Fruit fly (Drosophila melanogaster): ENCODE data around the gene CG14082.

The CG14082 gene

DNA sequence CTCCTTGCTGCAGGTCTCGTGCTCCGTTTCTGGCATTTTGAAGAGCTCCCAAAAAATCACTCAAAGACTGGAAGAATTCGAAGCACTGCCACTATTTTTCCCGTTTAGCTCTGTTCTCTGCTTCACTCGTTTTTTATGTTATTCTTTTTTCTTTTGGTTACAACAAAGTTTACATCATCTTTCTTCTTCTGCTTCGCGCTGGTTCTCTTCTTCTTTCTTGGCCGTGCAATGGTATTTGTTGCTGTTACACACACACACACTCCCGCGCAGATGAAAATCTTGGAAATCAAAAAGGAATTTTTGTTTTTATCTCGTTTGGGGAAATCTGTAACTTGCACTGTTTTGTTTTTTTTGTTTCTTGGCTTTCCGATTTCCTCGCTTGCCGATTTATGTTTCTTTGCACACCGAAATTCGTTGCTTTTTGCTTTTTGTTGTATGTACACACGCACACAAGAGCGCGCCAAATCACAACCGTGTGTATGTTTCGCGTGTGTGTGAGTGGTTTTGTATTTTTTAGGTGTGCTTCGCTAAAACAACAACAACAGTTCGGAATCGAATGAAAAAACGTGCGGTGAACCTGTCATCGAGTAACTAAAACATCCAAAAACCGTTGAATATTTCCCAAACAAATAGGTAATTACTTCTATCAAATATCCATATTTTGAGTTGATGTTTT, 52.9 kb downstream of the CG14082 start:
- peak; percentile 4 for TF ChIP-seq OdsH (GFP tag; optimal IDR thresholded peaks at IDR 0.05)
- TF ChIP-seq CG9705 (GFP tag; optimal IDR thresholded peaks at IDR 0.05), result no peak
- TF ChIP-seq h (GFP tag; optimal IDR thresholded peaks at IDR 0.05), result peak; percentile 26
- peak; percentile 67 for TF ChIP-seq psq (GFP tag; optimal IDR thresholded peaks at IDR 0.05)
- TF ChIP-seq Mio (GFP tag; optimal IDR thresholded peaks at IDR 0.05), result no peak
- TF ChIP-seq tai (GFP tag; optimal IDR thresholded peaks at IDR 0.05), result peak; percentile 53
- peak; percentile 13 for TF ChIP-seq br (GFP tag; optimal IDR thresholded peaks at IDR 0.05)
- TF ChIP-seq Hr83 (GFP tag; optimal IDR thresholded peaks at IDR 0.05; ENCODE audit: poor library complexity, severe bottlenecking), result no peak

DNA sequence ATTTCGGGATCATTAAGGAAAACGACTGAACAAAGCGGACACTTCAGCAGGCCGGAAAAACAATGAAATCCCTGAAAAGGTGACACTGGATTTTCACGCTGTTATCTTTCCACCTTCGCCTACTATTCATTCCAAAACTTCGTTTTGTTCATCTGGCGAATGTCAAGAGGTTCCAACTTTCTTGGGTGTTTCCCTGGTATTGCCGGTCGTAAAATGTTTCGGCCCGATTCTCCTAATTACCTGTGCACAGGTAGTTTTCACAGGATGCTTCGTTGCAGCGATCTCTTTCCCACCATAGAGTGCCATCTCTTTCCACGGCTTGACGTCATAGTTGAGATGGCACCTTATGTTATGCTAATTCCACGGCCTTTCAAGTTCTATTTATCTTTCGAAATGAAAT, 55.6 kb downstream of the CG14082 start:
- no peak for TF ChIP-seq CG9705 (GFP tag; optimal IDR thresholded peaks at IDR 0.05)
- TF ChIP-seq CG32264 (GFP tag; optimal IDR thresholded peaks at IDR 0.05), result no peak
- TF ChIP-seq Sp1 (GFP tag; optimal IDR thresholded peaks at IDR 0.05), result no peak

DNA sequence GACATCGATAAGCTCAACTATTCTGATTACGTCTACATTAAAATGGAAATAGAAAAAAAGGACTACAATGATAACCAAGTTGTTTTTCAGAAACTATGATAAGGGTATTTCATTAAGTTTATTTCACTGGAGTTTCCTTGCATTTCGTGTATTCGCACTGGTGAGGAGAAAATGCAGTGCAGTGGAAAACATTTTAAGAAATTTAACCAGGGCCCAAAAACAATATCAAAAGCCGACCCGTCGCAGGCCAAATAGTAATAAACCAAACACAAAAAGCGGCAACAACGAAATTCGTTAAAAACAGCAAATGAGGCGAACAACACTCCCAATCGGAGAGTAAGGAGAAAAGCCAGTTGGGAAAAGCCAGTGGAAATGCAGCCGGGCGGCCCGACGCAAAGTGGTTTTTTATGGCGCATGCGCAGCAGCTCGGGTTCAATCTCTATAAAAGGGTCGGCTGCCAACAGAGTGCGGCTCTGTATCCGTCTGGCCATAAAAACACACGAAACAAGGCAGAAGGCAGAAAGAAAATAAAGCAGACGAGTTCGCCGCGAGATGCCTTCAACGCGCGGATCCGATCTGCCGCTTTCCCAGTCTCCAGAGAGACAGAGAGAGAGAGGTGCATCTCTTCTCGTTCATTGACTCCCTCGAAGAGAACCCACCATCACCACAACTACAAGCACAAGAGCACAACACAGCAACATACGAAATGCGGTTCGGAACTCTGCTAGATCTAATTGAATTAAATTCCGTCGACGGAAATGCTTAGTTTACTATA, 57.7 kb downstream of the CG14082 start:
- no peak for TF ChIP-seq CG9705 (GFP tag; optimal IDR thresholded peaks at IDR 0.05)
- TF ChIP-seq dl (GFP tag; optimal IDR thresholded peaks at IDR 0.05; ENCODE audit: insufficient read depth in 1 of 2, partially characterized antibody in 2 of 2), result peak; percentile 16 to 56
- no peak for TF ChIP-seq CG32264 (GFP tag; optimal IDR thresholded peaks at IDR 0.05)
- peak; percentile 72 for TF ChIP-seq psq (GFP tag; optimal IDR thresholded peaks at IDR 0.05)
- no peak for TF ChIP-seq CrebA (GFP tag; optimal IDR thresholded peaks at IDR 0.05; ENCODE audit: borderline replicate concordance)
- TF ChIP-seq GATAd (GFP tag; optimal IDR thresholded peaks at IDR 0.05), result no peak
- no peak for TF ChIP-seq fru (GFP tag; optimal IDR thresholded peaks at IDR 0.05)
- no peak for TF ChIP-seq jim (GFP tag; optimal IDR thresholded peaks at IDR 0.05)
- no peak for TF ChIP-seq woc (GFP tag; optimal IDR thresholded peaks at IDR 0.05)
- TF ChIP-seq Sp1 (GFP tag; optimal IDR thresholded peaks at IDR 0.05), result no peak
- no peak for TF ChIP-seq foxo (GFP tag; optimal IDR thresholded peaks at IDR 0.05)
- no peak for TF ChIP-seq HLH106 (tag; optimal IDR thresholded peaks at IDR 0.05)
- TF ChIP-seq br (GFP tag; optimal IDR thresholded peaks at IDR 0.05), result no peak
- TF ChIP-seq OdsH (GFP tag; optimal IDR thresholded peaks at IDR 0.05), result no peak
- TF ChIP-seq rgr (GFP tag; optimal IDR thresholded peaks at IDR 0.05), result no peak
- no peak for TF ChIP-seq brk (GFP tag; optimal IDR thresholded peaks at IDR 0.05)
- no peak for TF ChIP-seq Hnf4 (GFP tag; optimal IDR thresholded peaks at IDR 0.05)
- TF ChIP-seq sage (GFP tag; optimal IDR thresholded peaks at IDR 0.05), result no peak
- no peak for TF ChIP-seq Jra (GFP tag; optimal IDR thresholded peaks at IDR 0.05)
- TF ChIP-seq Dif (GFP tag; optimal IDR thresholded peaks at IDR 0.05; ENCODE audit: partially characterized antibody), result peak; percentile 70
- no peak for TF ChIP-seq Hr78 (GFP tag; optimal IDR thresholded peaks at IDR 0.05)
- no peak for TF ChIP-seq Abd-B (GFP tag; optimal IDR thresholded peaks at IDR 0.05)

DNA sequence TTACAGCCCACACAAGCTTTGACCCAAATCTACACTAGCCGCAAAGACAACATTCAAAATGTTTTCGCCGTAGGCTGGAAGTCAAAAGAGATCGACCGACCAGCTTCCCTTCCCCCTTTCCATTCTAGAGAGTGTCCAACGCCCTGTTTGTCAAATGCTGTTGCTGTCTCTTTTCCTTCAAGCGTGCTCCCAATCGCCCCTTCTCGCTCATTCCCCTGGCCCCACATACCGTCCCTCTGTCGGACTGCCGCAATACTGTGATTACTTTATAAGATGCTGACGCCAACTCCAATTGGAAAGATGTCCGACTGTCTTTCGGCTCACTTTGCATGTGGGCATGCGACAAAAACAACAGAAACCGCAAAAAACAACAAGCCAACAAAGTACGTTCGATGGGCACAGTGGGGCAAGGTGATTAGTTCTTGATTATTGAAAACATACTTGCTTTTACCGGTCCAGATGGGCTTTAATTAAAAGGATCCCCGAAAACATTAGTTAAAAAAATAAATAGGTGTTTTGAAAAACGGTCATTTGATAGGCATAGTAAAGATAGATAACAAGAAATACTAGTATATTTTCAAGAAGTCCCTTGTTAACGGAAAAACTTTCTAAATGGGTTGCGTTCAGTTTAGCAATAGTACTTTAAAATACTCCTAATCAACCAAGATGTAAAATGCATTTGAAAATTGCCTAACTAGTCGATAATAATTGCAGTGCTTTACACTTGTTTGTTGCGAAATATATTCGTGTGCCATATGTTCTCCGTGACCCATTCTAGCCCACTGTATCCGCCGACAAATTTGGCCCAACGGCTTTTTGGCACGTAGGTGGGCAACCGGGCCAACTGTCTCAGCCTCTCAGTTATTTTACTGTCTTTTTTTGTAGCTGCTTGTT, 58.7 kb downstream of the CG14082 start:
- TF ChIP-seq GATAd (GFP tag; optimal IDR thresholded peaks at IDR 0.05) (no peak), rgr (GFP tag; optimal IDR thresholded peaks at IDR 0.05) (peak; percentile 35), jim (GFP tag; optimal IDR thresholded peaks at IDR 0.05) (no peak), Hr83 (GFP tag; optimal IDR thresholded peaks at IDR 0.05; ENCODE audit: poor library complexity, severe bottlenecking) (no peak), tai (GFP tag; optimal IDR thresholded peaks at IDR 0.05) (peak; percentile 41), Hr78 (GFP tag; optimal IDR thresholded peaks at IDR 0.05) (no peak), brk (GFP tag; optimal IDR thresholded peaks at IDR 0.05) (no peak), fru (GFP tag; optimal IDR thresholded peaks at IDR 0.05) (peak; percentile 77), psq (GFP tag; optimal IDR thresholded peaks at IDR 0.05) (peak; percentile 73), OdsH (GFP tag; optimal IDR thresholded peaks at IDR 0.05) (peak; percentile 44), sage (GFP tag; optimal IDR thresholded peaks at IDR 0.05) (no peak), Myc (optimal IDR thresholded peaks at IDR 0.05) (no peak), Abd-B (GFP tag; optimal IDR thresholded peaks at IDR 0.05) (no peak), sv (GFP tag; optimal IDR thresholded peaks at IDR 0.05) (no peak), woc (GFP tag; optimal IDR thresholded peaks at IDR 0.05) (peak; percentile 66), Jra (GFP tag; optimal IDR thresholded peaks at IDR 0.05) (peak; percentile 16), N (GFP tag; optimal IDR thresholded peaks at IDR 0.05) (no peak), h (GFP tag; optimal IDR thresholded peaks at IDR 0.05) (peak; percentile 48), CrebA (GFP tag; optimal IDR thresholded peaks at IDR 0.05; ENCODE audit: borderline replicate concordance) (no peak), Hnf4 (GFP tag; optimal IDR thresholded peaks at IDR 0.05) (no peak), Vsx2 (GFP tag; optimal IDR thresholded peaks at IDR 0.05; ENCODE audit: partially characterized antibody) (no peak), Sp1 (GFP tag; optimal IDR thresholded peaks at IDR 0.05) (peak; percentile 69), br (GFP tag; optimal IDR thresholded peaks at IDR 0.05) (peak; percentile 61), CG32264 (GFP tag; optimal IDR thresholded peaks at IDR 0.05) (peak; percentile 2), CG9705 (GFP tag; optimal IDR thresholded peaks at IDR 0.05) (peak; percentile 19), Mio (GFP tag; optimal IDR thresholded peaks at IDR 0.05) (no peak), dmrt93B (GFP tag; optimal IDR thresholded peaks at IDR 0.05) (peak; percentile 60), Dfd (GFP tag; optimal IDR thresholded peaks at IDR 0.05) (no peak), pan (optimal IDR thresholded peaks at IDR 0.05) (no peak), lola (GFP tag; optimal IDR thresholded peaks at IDR 0.05) (no peak), ey (GFP tag; optimal IDR thresholded peaks at IDR 0.05) (peak; percentile 73), Dif (GFP tag; optimal IDR thresholded peaks at IDR 0.05; ENCODE audit: partially characterized antibody) (no peak)

Data from whole organism, wandering third instar larva.